Fruit fly (Drosophila melanogaster) whole organism, embryonic: Measurements from ENCODE around the gene kud.

Experiments
- Asciz ChIP-seq: fragments of 200-800 bp; sonication (Bioruptor generic); optimal IDR thresholded peaks from 2 replicates; lab custom pipeline; 2017; ENCODE audit warnings: missing biosample characterization, mild to moderate bottlenecking, missing genetic modification characterization, missing genetic modification reagents
- CG13775 ChIP-seq: fragments of 200-800 bp; sonication (Bioruptor generic); optimal IDR thresholded peaks from 3 replicates; lab custom pipeline; 2017; ENCODE audit warnings: missing biosample characterization, mild to moderate bottlenecking, missing genetic modification characterization
- CG14860 ChIP-seq: fragments of 200-800 bp; sonication (Bioruptor generic); IDR thresholded peaks from 3 replicates; pipeline ENCODE4 v1.3.6; 2022; ENCODE audit warnings: missing biosample characterization, missing genetic modification characterization; ENCODE audit not compliant: partially characterized antibody
- CG1603 ChIP-seq: fragments of 200-800 bp; sonication (Bioruptor generic); optimal IDR thresholded peaks from 2 replicates; lab custom pipeline; 2019; ENCODE audit warnings: missing biosample characterization, mild to moderate bottlenecking, missing genetic modification characterization, moderate library complexity
- CG17568 ChIP-seq: fragments of 200-800 bp; sonication (Bioruptor generic); optimal IDR thresholded peaks from 2 replicates; lab custom pipeline; 2018; ENCODE audit warnings: missing biosample characterization, mild to moderate bottlenecking, missing genetic modification characterization, moderate library complexity
- CG17912 ChIP-seq: fragments of 200-800 bp; sonication (Bioruptor generic); optimal IDR thresholded peaks from 2 replicates; lab custom pipeline; 2018; ENCODE audit warnings: missing biosample characterization, mild to moderate bottlenecking, missing genetic modification characterization
- CG18011 ChIP-seq: fragments of 200-800 bp; sonication (Bioruptor generic); optimal IDR thresholded peaks from 2 replicates; lab custom pipeline; 2017; ENCODE audit warnings: missing biosample characterization, missing genetic modification characterization, mild to moderate bottlenecking, moderate library complexity, missing genotype
- CG2116 ChIP-seq: fragments of 200-800 bp; sonication (Bioruptor generic); optimal IDR thresholded peaks from 3 replicates; lab custom pipeline; 2018; ENCODE audit warnings: missing biosample characterization, mild to moderate bottlenecking, missing genetic modification characterization
- CG2120 ChIP-seq: fragments of 200-800 bp; sonication (Bioruptor generic); optimal IDR thresholded peaks from 3 replicates; lab custom pipeline; 2016; ENCODE audit warnings: missing biosample characterization, missing genetic modification characterization
- CG2678 ChIP-seq: fragments of 200-800 bp; sonication (Bioruptor generic); optimal IDR thresholded peaks from 3 replicates; lab custom pipeline; 2019; ENCODE audit warnings: missing biosample characterization, mild to moderate bottlenecking, missing genetic modification characterization, moderate library complexity
- CG31441 ChIP-seq: fragments of 200-800 bp; sonication (Bioruptor generic); IDR thresholded peaks from 2 replicates; pipeline ENCODE4 v1.3.6; 2022; ENCODE audit warnings: missing biosample characterization, missing genetic modification characterization
- CG42726 ChIP-seq: fragments of 200-800 bp; sonication (Bioruptor generic); IDR thresholded peaks from 2 replicates; pipeline ENCODE4 v1.3.6; 2022; ENCODE audit warnings: missing biosample characterization, missing genetic modification characterization; ENCODE audit not compliant: partially characterized antibody
- CG5953 ChIP-seq: fragments of 200-800 bp; sonication (Bioruptor generic); IDR thresholded peaks from 2 replicates; pipeline ENCODE4 v1.3.6; 2022; ENCODE audit warnings: missing biosample characterization, missing genetic modification characterization
- CG6813 ChIP-seq: fragments of 200-800 bp; sonication (Bioruptor generic); optimal IDR thresholded peaks from 2 replicates; lab custom pipeline; 2017; ENCODE audit warnings: missing biosample characterization, missing genetic modification characterization, mild to moderate bottlenecking, moderate library complexity, missing genetic modification reagents
- CG7786 ChIP-seq: fragments of 200-800 bp; sonication (Bioruptor generic); optimal IDR thresholded peaks from 2 replicates; lab custom pipeline; 2016; ENCODE audit warnings: missing biosample characterization, missing genetic modification characterization
- CG8089 ChIP-seq: fragments of 200-800 bp; sonication (Bioruptor generic); optimal IDR thresholded peaks from 3 replicates; lab custom pipeline; 2016; ENCODE audit warnings: missing biosample characterization, missing genetic modification characterization
- CrebB ChIP-seq: fragments of 200-800 bp; sonication (Bioruptor generic); optimal IDR thresholded peaks from 3 replicates; lab custom pipeline; 2018; ENCODE audit warnings: missing biosample characterization, mild to moderate bottlenecking, missing genetic modification characterization
- Dref ChIP-seq: fragments of 200-800 bp; sonication (Bioruptor generic); IDR thresholded peaks from 2 replicates; pipeline ENCODE4 v1.3.6; 2022; ENCODE audit warnings: missing biosample characterization, missing genetic modification characterization
- Eip74EF ChIP-seq, 2 experiments: fragments of 200-800 bp in 1 of 2; fragments of >200 bp in 1 of 2; sonication (Bioruptor generic) in 1 of 2; optimal IDR thresholded peaks; 2 replicates each; lab custom pipeline; 2017 to 2019; ENCODE audit warnings: missing biosample characterization in 2 of 2, missing genetic modification characterization in 2 of 2, mild to moderate bottlenecking in 1 of 2, moderate library complexity in 1 of 2
- Lhr ChIP-seq: fragments of 200-800 bp; sonication (Bioruptor generic); optimal IDR thresholded peaks from 3 replicates; lab custom pipeline; 2017; ENCODE audit warnings: mild to moderate bottlenecking, missing biosample characterization, missing genetic modification reagents, missing genetic modification characterization
- MTF-1 ChIP-seq: fragments of 200-800 bp; sonication (Bioruptor generic); optimal IDR thresholded peaks from 2 replicates; lab custom pipeline; 2018; ENCODE audit warnings: missing biosample characterization, mild to moderate bottlenecking, missing genetic modification characterization, borderline replicate concordance
- Nf-YB ChIP-seq: fragments of 200-800 bp; sonication (Bioruptor generic); optimal IDR thresholded peaks from 3 replicates; lab custom pipeline; 2019; ENCODE audit warnings: missing biosample characterization, mild to moderate bottlenecking, missing genetic modification characterization, moderate library complexity
- PHDP ChIP-seq: fragments of 200-800 bp; sonication (Bioruptor generic); optimal IDR thresholded peaks from 3 replicates; lab custom pipeline; 2018; ENCODE audit warnings: missing biosample characterization, mild to moderate bottlenecking, missing genetic modification characterization, moderate library complexity
- Rfx ChIP-seq: fragments of 200-800 bp; sonication (Bioruptor generic); IDR thresholded peaks from 2 replicates; pipeline ENCODE4 v1.3.6; 2022; ENCODE audit warnings: missing biosample characterization, missing genetic modification characterization
- Six4 ChIP-seq: fragments of 200-800 bp; sonication (Bioruptor generic); optimal IDR thresholded peaks from 2 replicates; lab custom pipeline; 2016; ENCODE audit warnings: missing biosample characterization, missing genetic modification characterization
- Sox100B ChIP-seq: fragments of 200-800 bp; sonication (Bioruptor generic); optimal IDR thresholded peaks from 3 replicates; lab custom pipeline; 2018; ENCODE audit warnings: missing biosample characterization, mild to moderate bottlenecking, missing genetic modification characterization
- Tbp ChIP-seq: fragments of >200 bp; optimal IDR thresholded peaks from 2 replicates; lab custom pipeline; 2018; ENCODE audit warnings: missing biosample characterization, missing genetic modification characterization
- amos ChIP-seq: fragments of 200-800 bp; sonication (Bioruptor generic); IDR thresholded peaks from 2 replicates; pipeline ENCODE4 v1.3.6; 2022; ENCODE audit warnings: missing biosample characterization, missing genetic modification characterization; ENCODE audit not compliant: partially characterized antibody
- bsh ChIP-seq, 2 experiments: fragments of 200-800 bp; sonication (Bioruptor generic); optimal IDR thresholded peaks; 2 replicates each; lab custom pipeline; 2017 to 2018; ENCODE audit warnings: mild to moderate bottlenecking in 2 of 2, missing biosample characterization in 2 of 2, missing genetic modification characterization in 2 of 2, moderate library complexity in 1 of 2
- cg ChIP-seq: fragments of 200-800 bp; sonication (Bioruptor generic); optimal IDR thresholded peaks from 3 replicates; lab custom pipeline; 2019; ENCODE audit warnings: missing biosample characterization, mild to moderate bottlenecking, missing genetic modification characterization, moderate library complexity
- cwo ChIP-seq: fragments of 200-800 bp; sonication (Bioruptor generic); optimal IDR thresholded peaks from 3 replicates; lab custom pipeline; 2017; ENCODE audit warnings: missing biosample characterization, missing genetic modification characterization, mild to moderate bottlenecking, moderate library complexity, missing genetic modification reagents
- danr ChIP-seq: fragments of 200-800 bp; sonication (Bioruptor generic); IDR thresholded peaks from 2 replicates; pipeline ENCODE4 v1.3.6; 2022; ENCODE audit warnings: missing biosample characterization, missing genetic modification characterization
- fu2 ChIP-seq: fragments of 200-800 bp; sonication (Bioruptor generic); optimal IDR thresholded peaks from 2 replicates; lab custom pipeline; 2016; ENCODE audit warnings: missing biosample characterization, missing genetic modification characterization
- gcm2 ChIP-seq: fragments of 200-800 bp; sonication (Bioruptor generic); optimal IDR thresholded peaks from 2 replicates; lab custom pipeline; 2016; ENCODE audit warnings: missing biosample characterization, missing genetic modification characterization
- her ChIP-seq: fragments of 200-800 bp; sonication (Bioruptor generic); optimal IDR thresholded peaks from 2 replicates; lab custom pipeline; 2016; ENCODE audit warnings: missing biosample characterization, missing genetic modification characterization
- jigr1 ChIP-seq: fragments of 200-800 bp; sonication (Bioruptor generic); IDR thresholded peaks from 3 replicates; pipeline ENCODE4 v1.3.6; 2022; ENCODE audit warnings: missing biosample characterization, missing genetic modification characterization
- lmd ChIP-seq: fragments of 200-800 bp; sonication (Bioruptor generic); IDR thresholded peaks from 2 replicates; pipeline ENCODE4 v1.3.6; 2022; ENCODE audit warnings: missing biosample characterization, missing genetic modification characterization
- maf-S ChIP-seq: fragments of 200-800 bp; sonication (Bioruptor generic); optimal IDR thresholded peaks from 2 replicates; lab custom pipeline; 2016; ENCODE audit warnings: missing biosample characterization, missing genetic modification characterization
- mld ChIP-seq: fragments of 200-800 bp; sonication (Bioruptor generic); IDR thresholded peaks from 3 replicates; pipeline ENCODE4 v1.3.6; 2022; ENCODE audit warnings: missing biosample characterization, missing genetic modification characterization; ENCODE audit not compliant: partially characterized antibody
- nerfin-1 ChIP-seq: fragments of 200-800 bp; sonication (Bioruptor generic); optimal IDR thresholded peaks from 3 replicates; lab custom pipeline; 2019; ENCODE audit warnings: missing biosample characterization, mild to moderate bottlenecking, missing genetic modification characterization, moderate library complexity
- pan ChIP-seq, 4 experiments: fragments of >200 bp in 3 of 4; fragments of 200-800 bp in 1 of 4; sonication (Bioruptor generic) in 1 of 4; optimal IDR thresholded peaks in 3 of 4; IDR thresholded peaks in 1 of 4; 2 replicates each; pipeline versions ENCODE4 v1.3.6 to Lab custom; 2017 to 2022; ENCODE audit warnings: missing biosample characterization in 2 of 4, missing genetic modification characterization in 2 of 4, mixed read lengths in 1 of 4
- phol ChIP-seq: fragments of 200-800 bp; sonication (Bioruptor generic); optimal IDR thresholded peaks from 3 replicates; lab custom pipeline; 2018; ENCODE audit warnings: missing biosample characterization, mild to moderate bottlenecking, missing genetic modification characterization, moderate library complexity
- psq ChIP-seq: fragments of 200-800 bp; sonication (Bioruptor generic); optimal IDR thresholded peaks from 2 replicates; lab custom pipeline; 2017; ENCODE audit warnings: missing biosample characterization, missing genetic modification characterization
- sens ChIP-seq: fragments of 200-800 bp; sonication (Bioruptor generic); peaks from one replicate; lab custom pipeline; 2016; ENCODE audit warnings: missing biosample characterization, missing genetic modification characterization
- unpg ChIP-seq: fragments of 200-800 bp; sonication (Bioruptor generic); optimal IDR thresholded peaks from 3 replicates; lab custom pipeline; 2018; ENCODE audit warnings: missing biosample characterization, mild to moderate bottlenecking, missing genetic modification characterization, moderate library complexity
- vvl ChIP-seq: fragments of 200-800 bp; sonication (Bioruptor generic); IDR thresholded peaks from 2 replicates; pipeline ENCODE4 v1.3.6; 2022; ENCODE audit warnings: missing biosample characterization, missing genetic modification characterization
- wor ChIP-seq: fragments of 200-800 bp; sonication (Bioruptor generic); IDR thresholded peaks from 2 replicates; pipeline ENCODE4 v1.3.6; 2022; ENCODE audit warnings: missing biosample characterization, missing genetic modification characterization
- z ChIP-seq: fragments of 200-800 bp; sonication (Bioruptor generic); IDR thresholded peaks from 3 replicates; pipeline ENCODE4 v1.3.6; 2022; ENCODE audit warnings: missing biosample characterization, missing genetic modification characterization

Gene kud

DNA sequence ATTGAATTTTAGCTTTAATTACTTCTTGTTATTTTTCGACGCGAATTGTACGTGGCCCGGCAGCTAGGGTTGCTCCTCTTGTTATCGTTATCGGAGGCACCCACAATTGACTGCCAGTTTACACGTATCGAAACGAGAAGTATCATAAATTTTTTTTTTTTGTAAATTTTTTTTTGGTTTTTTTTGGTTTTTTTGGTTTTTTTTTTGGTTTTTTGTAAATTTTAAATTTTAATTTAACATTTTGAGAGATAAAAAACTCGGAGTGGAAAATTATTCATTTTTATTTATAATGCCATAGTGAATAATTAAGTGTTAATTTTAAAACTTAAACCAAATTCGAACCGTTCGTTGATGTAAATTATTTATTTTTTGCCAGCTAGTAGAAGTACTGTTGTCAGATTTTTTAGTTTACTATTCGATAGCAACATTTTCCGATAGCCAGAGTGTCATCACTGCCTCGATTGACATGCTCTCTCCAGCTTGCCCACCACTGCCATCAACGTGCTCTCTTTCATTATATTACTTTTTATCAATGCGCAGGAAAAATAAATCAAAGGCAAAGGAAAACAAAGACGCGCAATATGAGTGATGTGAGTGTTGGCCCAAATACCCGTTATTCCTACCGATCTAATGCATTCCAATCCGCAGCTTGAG is at the start of gene kud, which contains the start of gene Zcchc7 (continued):
- TF ChIP-seq Dref (peak; percentile 71), CG42726 (GFP tag; lab: Robert Waterston, UW) (no peak), danr (GFP tag; lab: Robert Waterston, UW) (no peak), wor (GFP tag; lab: Robert Waterston, UW) (no peak), PHDP (tag; lab: Kevin White, UChicago) (peak; percentile 61), mld (no peak), amos (GFP tag; lab: Robert Waterston, UW) (peak; percentile 24; the same call in 1 of the 2 replicates), nerfin-1 (tag; lab: Kevin White, UChicago) (peak; percentile 56), CG7786 (GFP tag; lab: Kevin White, UChicago) (peak; percentile 44), Tbp (peak; percentile 70), gcm2 (GFP tag; lab: Kevin White, UChicago) (peak; percentile 21), Nf-YB (GFP tag; lab: Kevin White, UChicago) (peak; percentile 42), her (no peak), CG5953 (no peak), vvl (GFP tag; lab: Robert Waterston, UW) (peak; percentile 10; the same call in 1 of the 2 replicates), lmd (GFP tag; lab: Robert Waterston, UW) (peak; percentile 19; the same call in 1 of the 2 replicates), Six4 (GFP tag; lab: Kevin White, UChicago) (peak; percentile 7), pan (optimal IDR thresholded peaks at IDR 0.05; lab: Kevin White, UChicago) (no peak), pan (GFP tag; optimal IDR thresholded peaks at IDR 0.05 in 1 of 2, IDR thresholded peaks at IDR 0.05 in 1 of 2) (peak in 1 of 2 experiments; percentile 13), jigr1 (no peak; the same call in 2 of the 3 replicates), cg (GFP tag; lab: Kevin White, UChicago) (no peak), CG1603 (tag; lab: Kevin White, UChicago) (peak; percentile 28), Rfx (GFP tag; lab: Robert Waterston, UW) (peak; percentile 71), CrebB (tag; lab: Kevin White, UChicago) (no peak), psq (GFP tag; lab: Kevin White, UChicago) (peak; percentile 3), CG2120 (GFP tag; lab: Kevin White, UChicago) (peak; percentile 83), MTF-1 (GFP tag; lab: Kevin White, UChicago) (no peak), unpg (no peak), cwo (GFP tag; lab: Kevin White, UChicago) (peak; percentile 37), z (no peak), Asciz (GFP tag; lab: Kevin White, UChicago) (peak; percentile 41), Eip74EF (GFP tag; optimal IDR thresholded peaks at IDR 0.05; lab: Kevin White, UChicago) (no peak), maf-S (GFP tag; lab: Kevin White, UChicago) (peak; percentile 36), CG14860 (GFP tag; lab: Robert Waterston, UW) (peak; percentile 45; the same call in 1 of the 3 replicates), CG17912 (GFP tag; lab: Kevin White, UChicago) (no peak), CG17568 (no peak), fu2 (GFP tag; lab: Kevin White, UChicago) (peak; percentile 28), Sox100B (no peak), phol (peak; percentile 67), CG13775 (GFP tag; lab: Kevin White, UChicago) (peak; percentile 70), sens (peak; percentile 89), CG8089 (GFP tag; lab: Kevin White, UChicago) (no peak), CG18011 (GFP tag; lab: Kevin White, UChicago) (peak; percentile 50), CG31441 (GFP tag; lab: Robert Waterston, UW) (no peak; the same call in 1 of the 2 replicates), Lhr (peak; percentile 50), CG2116 (GFP tag; lab: Kevin White, UChicago) (peak; percentile 99), bsh (GFP tag; optimal IDR thresholded peaks at IDR 0.05; lab: Kevin White, UChicago) (peak in 1 of 2 experiments; percentile 43), CG2678 (tag; lab: Kevin White, UChicago) (no peak), CG6813 (GFP tag; lab: Kevin White, UChicago) (no peak)
